Fruit fly (Drosophila melanogaster): ENCODE data around the gene MSAmiP.

Gene MSAmiP

DNA sequence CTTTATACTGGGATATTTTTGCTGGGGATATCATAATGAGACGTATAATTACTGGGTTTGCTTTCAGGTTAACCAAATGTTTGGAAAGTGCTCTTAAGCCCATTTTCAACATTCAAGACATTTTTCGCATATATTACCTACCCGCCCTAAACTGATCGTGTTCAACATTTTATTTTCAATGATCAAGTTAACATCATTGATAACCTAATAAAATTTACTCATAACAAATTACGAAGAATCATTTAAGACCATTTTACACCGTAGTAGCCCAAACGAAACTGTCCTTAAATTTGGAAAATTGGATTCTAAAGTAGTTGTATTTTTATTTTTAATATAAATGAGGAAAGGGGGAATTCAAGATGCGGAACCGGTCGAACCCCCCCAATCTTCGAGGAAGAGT lies 108.1 kb downstream of the MSAmiP start, which contains the start of gene Glut3:
Glut3 (plus strand) TSS at position 301 of the 400 bp plus-strand sequence.
- TF ChIP-seq CG7045 (GFP tag; optimal IDR thresholded peaks at IDR 0.05) = no peak
- no peak for TF ChIP-seq toe (GFP tag; optimal IDR thresholded peaks at IDR 0.05)
- no peak for TF ChIP-seq Clk (GFP tag; optimal IDR thresholded peaks at IDR 0.05)
- TF ChIP-seq cnc (optimal IDR thresholded peaks at IDR 0.05) = no peak
- TF ChIP-seq bab1 (GFP tag; optimal IDR thresholded peaks at IDR 0.05) = no peak
- TF ChIP-seq ovo (GFP tag; optimal IDR thresholded peaks at IDR 0.05) = no peak
- TF ChIP-seq kay (GFP tag; ENCODE audit: borderline replicate concordance) = no peak
- TF ChIP-seq CG33017 (tag; optimal IDR thresholded peaks at IDR 0.05) = no peak

DNA sequence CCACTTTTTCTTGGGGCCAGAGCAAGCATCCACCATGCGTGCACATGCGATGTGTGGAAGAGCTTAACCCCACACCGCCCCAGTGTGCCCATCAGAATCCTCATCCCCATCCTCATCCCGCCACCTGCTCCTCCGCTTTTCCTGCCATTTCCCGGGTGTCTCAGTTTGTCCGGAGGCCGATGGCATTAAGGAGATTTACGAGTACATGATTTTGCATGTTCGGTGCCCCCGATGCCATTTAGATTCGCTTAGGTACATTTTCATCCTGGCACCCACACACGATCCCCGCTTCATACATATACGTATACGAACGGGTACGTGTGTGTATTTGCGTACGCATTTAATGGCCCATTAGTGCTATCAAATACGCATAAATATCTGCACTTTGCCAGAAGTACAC lies 108.7 kb downstream of the MSAmiP start:
- TF ChIP-seq CG5204 (GFP tag; optimal IDR thresholded peaks at IDR 0.05) (no peak), bab1 (GFP tag; optimal IDR thresholded peaks at IDR 0.05) (no peak), Hr96 (GFP tag; optimal IDR thresholded peaks at IDR 0.05) (no peak), tj (GFP tag; optimal IDR thresholded peaks at IDR 0.05) (no peak), kay (GFP tag; ENCODE audit: borderline replicate concordance) (no peak), CG7101 (tag; optimal IDR thresholded peaks at IDR 0.05) (no peak), Clk (GFP tag; optimal IDR thresholded peaks at IDR 0.05) (no peak), CG7045 (GFP tag; optimal IDR thresholded peaks at IDR 0.05) (no peak)

DNA sequence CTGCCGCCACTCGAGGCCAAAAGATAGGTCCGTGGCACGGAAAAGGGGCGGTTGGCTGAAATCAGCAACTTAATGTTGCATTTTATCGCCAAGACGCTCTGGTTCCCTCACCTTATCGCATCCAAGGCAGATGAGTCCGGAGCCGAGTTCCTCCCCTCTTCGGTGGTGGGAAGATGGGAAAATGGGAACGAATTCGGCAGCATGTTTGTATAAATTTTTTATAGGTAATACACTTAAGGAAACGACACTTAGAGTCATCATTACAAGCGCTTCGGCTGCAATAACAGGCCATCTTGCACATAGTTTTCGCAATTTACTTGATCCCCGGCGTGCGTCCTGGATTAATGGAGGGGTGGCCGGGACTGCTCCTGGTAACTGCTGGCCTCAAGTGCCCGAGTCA lies 111.0 kb downstream of the MSAmiP start:
- TF ChIP-seq bab1 (GFP tag; optimal IDR thresholded peaks at IDR 0.05) (no peak), CG7045 (GFP tag; optimal IDR thresholded peaks at IDR 0.05) (no peak), Hr96 (GFP tag; optimal IDR thresholded peaks at IDR 0.05) (no peak), cnc (optimal IDR thresholded peaks at IDR 0.05) (no peak), CG12768 (GFP tag; optimal IDR thresholded peaks at IDR 0.05) (no peak), kay (GFP tag; ENCODE audit: borderline replicate concordance) (no peak), Crg-1 (GFP tag; optimal IDR thresholded peaks at IDR 0.05) (no peak), cic (GFP tag; optimal IDR thresholded peaks at IDR 0.05) (no peak), CG7101 (tag; optimal IDR thresholded peaks at IDR 0.05) (no peak)

dm6 chr3R:16783976-16784375 lies 112.1 kb downstream of the MSAmiP start:
- no peak for TF ChIP-seq CG12768 (GFP tag; optimal IDR thresholded peaks at IDR 0.05)
- TF ChIP-seq ovo (GFP tag; optimal IDR thresholded peaks at IDR 0.05) = no peak
- no peak for TF ChIP-seq Hr96 (GFP tag; optimal IDR thresholded peaks at IDR 0.05)
- TF ChIP-seq Mnt (GFP tag; optimal IDR thresholded peaks at IDR 0.05) = no peak
- TF ChIP-seq CG7045 (GFP tag; optimal IDR thresholded peaks at IDR 0.05) = no peak
- no peak for TF ChIP-seq kay (GFP tag; ENCODE audit: borderline replicate concordance)
- no peak for TF ChIP-seq bab1 (GFP tag; optimal IDR thresholded peaks at IDR 0.05)
- TF ChIP-seq cnc (optimal IDR thresholded peaks at IDR 0.05) = no peak
- TF ChIP-seq CG33017 (tag; optimal IDR thresholded peaks at IDR 0.05) = no peak
- TF ChIP-seq Clk (GFP tag; optimal IDR thresholded peaks at IDR 0.05) = no peak
- no peak for TF ChIP-seq tj (GFP tag; optimal IDR thresholded peaks at IDR 0.05)
- no peak for TF ChIP-seq Crg-1 (GFP tag; optimal IDR thresholded peaks at IDR 0.05)

dm6 chr3R:16783148-16783708 lies 112.9 kb downstream of the MSAmiP start:
- TF ChIP-seq pad (GFP tag; optimal IDR thresholded peaks at IDR 0.05) (no peak), CG7101 (tag; optimal IDR thresholded peaks at IDR 0.05) (no peak), CG14711 (tag; optimal IDR thresholded peaks at IDR 0.05) (no peak), Mnt (GFP tag; optimal IDR thresholded peaks at IDR 0.05) (no peak), Clk (GFP tag; optimal IDR thresholded peaks at IDR 0.05) (no peak), CG5204 (GFP tag; optimal IDR thresholded peaks at IDR 0.05) (no peak), cic (GFP tag; optimal IDR thresholded peaks at IDR 0.05) (no peak), CG7045 (GFP tag; optimal IDR thresholded peaks at IDR 0.05) (no peak), Hr96 (GFP tag; optimal IDR thresholded peaks at IDR 0.05) (no peak), toe (GFP tag; optimal IDR thresholded peaks at IDR 0.05) (no peak), CG12768 (GFP tag; optimal IDR thresholded peaks at IDR 0.05) (no peak), kay (GFP tag; ENCODE audit: borderline replicate concordance) (no peak), tj (GFP tag; optimal IDR thresholded peaks at IDR 0.05) (no peak), ovo (GFP tag; optimal IDR thresholded peaks at IDR 0.05) (no peak), CG33017 (tag; optimal IDR thresholded peaks at IDR 0.05) (no peak), CG1620 (GFP tag; optimal IDR thresholded peaks at IDR 0.05) (no peak), cnc (optimal IDR thresholded peaks at IDR 0.05) (no peak), Crg-1 (GFP tag; optimal IDR thresholded peaks at IDR 0.05) (no peak), bab1 (GFP tag; optimal IDR thresholded peaks at IDR 0.05) (no peak)

DNA sequence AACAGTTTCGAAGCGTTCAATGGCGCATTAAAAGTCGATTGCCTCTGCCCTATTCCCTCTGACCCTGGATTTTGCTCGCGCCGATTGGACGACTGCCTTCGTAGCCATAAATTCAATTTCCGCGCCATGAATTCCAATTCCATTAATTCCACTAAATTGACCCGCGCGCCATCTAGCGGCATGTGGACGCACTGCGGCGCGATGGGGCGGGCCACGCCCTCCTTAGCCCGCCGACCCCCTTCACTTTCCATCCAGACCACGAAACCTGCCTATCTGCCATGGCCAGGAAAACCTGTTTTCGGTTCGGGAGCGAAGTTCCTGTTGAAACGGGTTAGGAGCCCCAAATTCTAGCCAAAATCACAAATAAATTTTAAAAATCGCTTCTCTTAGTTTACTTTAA lies 113.7 kb downstream of the MSAmiP start:
- TF ChIP-seq Mnt (GFP tag; optimal IDR thresholded peaks at IDR 0.05) (no peak), cnc (optimal IDR thresholded peaks at IDR 0.05) (no peak), CG7101 (tag; optimal IDR thresholded peaks at IDR 0.05) (no peak), CG1620 (GFP tag; optimal IDR thresholded peaks at IDR 0.05) (no peak), CG33017 (tag; optimal IDR thresholded peaks at IDR 0.05) (no peak), kay (GFP tag; ENCODE audit: borderline replicate concordance) (no peak), CG7045 (GFP tag; optimal IDR thresholded peaks at IDR 0.05) (no peak)

Measured in whole organism, adult.